Fruit fly (Drosophila melanogaster): ENCODE measurements around the gene CG12170.
A peak's percentile ranks its signal among the peaks of the same experiment; 100 is the strongest.

CG12170 gene

DNA sequence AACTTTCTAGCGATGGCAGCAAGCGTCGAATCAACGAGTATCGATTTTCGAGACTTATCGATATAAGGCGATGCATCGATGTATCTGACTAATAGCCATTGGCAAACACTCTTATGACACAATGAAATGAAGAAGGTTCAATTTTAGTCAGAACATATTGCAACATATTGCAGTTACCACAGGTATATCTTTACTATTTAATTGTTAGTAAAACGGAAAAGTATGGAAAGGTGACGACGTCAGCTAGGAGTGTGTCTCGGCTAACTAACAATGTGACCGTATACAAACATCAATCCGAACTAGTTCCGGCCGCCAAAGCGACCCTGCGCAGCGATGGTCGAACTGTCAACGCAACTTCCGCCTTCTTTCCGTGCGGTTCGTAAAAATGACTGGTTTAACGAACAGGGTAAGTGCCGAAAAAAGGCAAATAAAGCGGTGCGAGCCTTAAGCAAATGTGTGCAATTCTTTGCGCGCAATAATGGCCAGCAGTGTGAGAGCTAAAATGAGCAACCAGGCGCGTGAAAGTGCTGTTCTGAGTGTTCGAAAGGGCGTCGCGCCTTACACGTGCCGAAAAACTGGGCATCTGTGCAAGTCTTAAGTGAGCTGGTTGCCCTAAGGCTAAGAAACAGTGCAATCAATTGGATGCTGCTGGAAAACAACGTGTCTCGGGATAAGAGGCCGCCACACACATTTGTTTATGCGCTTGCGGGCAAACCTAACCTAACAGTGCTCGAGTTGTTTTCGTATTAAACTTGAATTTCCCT is 12.7 kb upstream of the CG12170 start, which contains the start of the genes Dph4, Spec2 and RpL13A:
Dph4 (minus strand) TSS at position 11 of the 764 bp plus-strand sequence.
Spec2 (minus strand) TSS at position 11 of the 764 bp plus-strand sequence.
RpL13A (plus strand) TSS at position 360 of the 764 bp plus-strand sequence.
- TF ChIP-seq Sox102F (GFP tag; optimal IDR thresholded peaks at IDR 0.05) (peak; percentile 89), Hr38 (GFP tag; optimal IDR thresholded peaks at IDR 0.05) (no peak), CG32006 (GFP tag; optimal IDR thresholded peaks at IDR 0.05) (no peak), Smox (GFP tag; optimal IDR thresholded peaks at IDR 0.05) (no peak), topi (GFP tag; optimal IDR thresholded peaks at IDR 0.05) (peak; percentile 79), Lpt (GFP tag; optimal IDR thresholded peaks at IDR 0.05) (no peak), Hr39 (GFP tag; optimal IDR thresholded peaks at IDR 0.05) (no peak), Eip78C (GFP tag) (peak; percentile 96), Ets96B (tag; optimal IDR thresholded peaks at IDR 0.05) (peak; percentile 49), CG16779 (tag; optimal IDR thresholded peaks at IDR 0.05) (peak; percentile 67), CG11294 (GFP tag; IDR thresholded peaks at IDR 0.05) (no peak), Eip75B (GFP tag; optimal IDR thresholded peaks at IDR 0.05) (no peak), svp (GFP tag) (peak; percentile 86), dsx (GFP tag; optimal IDR thresholded peaks at IDR 0.05; ENCODE audit: poor library complexity, severe bottlenecking) (peak; percentile 38), Sox15 (GFP tag; optimal IDR thresholded peaks at IDR 0.05) (peak; percentile 23), CG10669 (GFP tag; optimal IDR thresholded peaks at IDR 0.05) (no peak), CG8632 (GFP tag; optimal IDR thresholded peaks at IDR 0.05) (peak; percentile 60), acj6 (GFP tag; optimal IDR thresholded peaks at IDR 0.05) (peak; percentile 83), CG8319 (GFP tag; optimal IDR thresholded peaks at IDR 0.05) (peak; percentile 73), spab (GFP tag; optimal IDR thresholded peaks at IDR 0.05) (no peak), CG3919 (GFP tag; optimal IDR thresholded peaks at IDR 0.05) (peak; percentile 94), fd59A (GFP tag; optimal IDR thresholded peaks at IDR 0.05) (peak; percentile 64), CG3032 (tag; optimal IDR thresholded peaks at IDR 0.05) (peak; percentile 75), CG6276 (GFP tag; optimal IDR thresholded peaks at IDR 0.05) (no peak), esn (GFP tag; optimal IDR thresholded peaks at IDR 0.05) (peak; percentile 92), CG6808 (GFP tag; optimal IDR thresholded peaks at IDR 0.05) (peak; percentile 83), CG1621 (tag; optimal IDR thresholded peaks at IDR 0.05) (peak; percentile 83), CG15336 (GFP tag; IDR thresholded peaks at IDR 0.05) (no peak), fkh (GFP tag; optimal IDR thresholded peaks at IDR 0.05) (peak; percentile 82), salr (GFP tag; optimal IDR thresholded peaks at IDR 0.05) (peak in 1 of 2 experiments; percentile 91), CG9139 (GFP tag; optimal IDR thresholded peaks at IDR 0.05) (no peak), CG11902 (GFP tag; optimal IDR thresholded peaks at IDR 0.05) (peak; percentile 48), achi (GFP tag; optimal IDR thresholded peaks at IDR 0.05) (peak; percentile 100), CG10631 (GFP tag; optimal IDR thresholded peaks at IDR 0.05) (no peak), CG6792 (GFP tag; optimal IDR thresholded peaks at IDR 0.05) (peak; percentile 72), pdm3 (GFP tag; optimal IDR thresholded peaks at IDR 0.05) (no peak), lz (GFP tag; optimal IDR thresholded peaks at IDR 0.05) (peak; percentile 91), CG7368 (GFP tag; optimal IDR thresholded peaks at IDR 0.05) (peak; percentile 86), OdsH (GFP tag; optimal IDR thresholded peaks at IDR 0.05) (no peak), Gug (GFP tag; IDR thresholded peaks at IDR 0.05) (no peak), Ets21C (GFP tag; optimal IDR thresholded peaks at IDR 0.05) (no peak), vri (GFP tag; optimal IDR thresholded peaks at IDR 0.05) (no peak), CG31627 (GFP tag; optimal IDR thresholded peaks at IDR 0.05) (peak; percentile 80), Hr4 (GFP tag; optimal IDR thresholded peaks at IDR 0.05) (no peak), Met (GFP tag; optimal IDR thresholded peaks at IDR 0.05) (peak; percentile 89), CG34406 (GFP tag; optimal IDR thresholded peaks at IDR 0.05) (peak; percentile 83), Eip93F (GFP tag; optimal IDR thresholded peaks at IDR 0.05) (peak; percentile 8), ss (GFP tag; optimal IDR thresholded peaks at IDR 0.05) (peak; percentile 54 to 90), CG4318 (GFP tag; optimal IDR thresholded peaks at IDR 0.05) (no peak), CG6163 (GFP tag; IDR thresholded peaks at IDR 0.05) (no peak), fd85E (GFP tag; optimal IDR thresholded peaks at IDR 0.05) (no peak)

All from whole organism, prepupa.